Worm (Caenorhabditis elegans): ENCODE data around the gene T26A5.8.

Gene T26A5.8

ce11 chrIII:6462610-6463009 lies at the start of gene T26A5.8:
TSS of gene T26A5.8 (minus strand) at chrIII:6462856.
- no peak for TF ChIP-seq ceh-48 (tag; optimal IDR thresholded peaks at IDR 0.05)
- TF ChIP-seq hlh-30 (tag; optimal IDR thresholded peaks at IDR 0.05; ENCODE audit: insufficient read depth): no peak
- TF ChIP-seq lim-6 (tag; optimal IDR thresholded peaks at IDR 0.05): no peak
- TF ChIP-seq zip-5 (tag; optimal IDR thresholded peaks at IDR 0.05): no peak
- no peak for TF ChIP-seq T23F11.4 (GFP tag; optimal IDR thresholded peaks at IDR 0.05)
- TF ChIP-seq madf-2 (tag; optimal IDR thresholded peaks at IDR 0.05): no peak
- TF ChIP-seq ztf-16 (tag; optimal IDR thresholded peaks at IDR 0.05): no peak
- no peak for TF ChIP-seq pax-1 (tag; optimal IDR thresholded peaks at IDR 0.05)
- TF ChIP-seq ceh-9 (tag; optimal IDR thresholded peaks at IDR 0.05): no peak
- TF ChIP-seq mec-3 (tag; optimal IDR thresholded peaks at IDR 0.05; ENCODE audit: borderline replicate concordance): no peak
- TF ChIP-seq F13H6.1 (tag; optimal IDR thresholded peaks at IDR 0.05): no peak
- TF ChIP-seq Y22D7AL.16 (tag; optimal IDR thresholded peaks at IDR 0.05): no peak
- no peak for TF ChIP-seq sdc-2 (tag; optimal IDR thresholded peaks at IDR 0.05)
- no peak for TF ChIP-seq elt-2 (tag; optimal IDR thresholded peaks at IDR 0.05)
- no peak for TF ChIP-seq fkh-6 (tag; optimal IDR thresholded peaks at IDR 0.05)
- TF ChIP-seq pqm-1 (tag; optimal IDR thresholded peaks at IDR 0.05): no peak
- TF ChIP-seq hlh-8 (tag; optimal IDR thresholded peaks at IDR 0.05): no peak
- TF ChIP-seq hlh-6 (tag; optimal IDR thresholded peaks at IDR 0.05): no peak
- TF ChIP-seq npax-4 (tag; optimal IDR thresholded peaks at IDR 0.05): no peak
- TF ChIP-seq sox-2 (GFP tag; IDR thresholded peaks at IDR 0.05): no peak

- TF ChIP-seq elt-2 (tag; optimal IDR thresholded peaks at IDR 0.05) (peak; percentile 63), npax-4 (tag; optimal IDR thresholded peaks at IDR 0.05) (no peak)
Observed at ce11 chrIII:6509301-6509700, 46.6 kb upstream of the T26A5.8 start.

- no peak for TF ChIP-seq ceh-19 (GFP tag; optimal IDR thresholded peaks at IDR 0.05)
- no peak for TF ChIP-seq dmd-4 (tag; optimal IDR thresholded peaks at IDR 0.05; ENCODE audit: borderline replicate concordance)
- no peak for TF ChIP-seq ceh-22 (tag; optimal IDR thresholded peaks at IDR 0.05)
- TF ChIP-seq ztf-16 (tag; optimal IDR thresholded peaks at IDR 0.05): no peak
- no peak for TF ChIP-seq ceh-45 (GFP tag; IDR thresholded peaks at IDR 0.05)
- no peak for TF ChIP-seq elt-2 (tag; optimal IDR thresholded peaks at IDR 0.05)
- no peak for TF ChIP-seq pha-4 (tag; optimal IDR thresholded peaks at IDR 0.05)
- no peak for TF ChIP-seq pros-1 (tag; optimal IDR thresholded peaks at IDR 0.05)
- TF ChIP-seq madf-2 (tag; optimal IDR thresholded peaks at IDR 0.05): no peak
- TF ChIP-seq pat-9 (tag; optimal IDR thresholded peaks at IDR 0.05): no peak
- no peak for TF ChIP-seq ceh-9 (tag; optimal IDR thresholded peaks at IDR 0.05)
- no peak for TF ChIP-seq dve-1 (tag; optimal IDR thresholded peaks at IDR 0.05)
- no peak for TF ChIP-seq tbx-7 (tag; optimal IDR thresholded peaks at IDR 0.05)
- TF ChIP-seq fax-1 (tag; optimal IDR thresholded peaks at IDR 0.05): no peak
- TF ChIP-seq ref-2 (tag; optimal IDR thresholded peaks at IDR 0.05): no peak
- no peak for TF ChIP-seq ceh-18 (tag; optimal IDR thresholded peaks at IDR 0.05)
Observed at ce11 chrIII:6508327-6508726, 45.7 kb upstream of the T26A5.8 start.

ce11 chrIII:6507832-6508231 lies 45.2 kb upstream of the T26A5.8 start, which contains the start of gene F23F12.12:
TSS of gene F23F12.12 (plus strand) at chrIII:6508132.
- no peak for TF ChIP-seq ets-4 (tag; optimal IDR thresholded peaks at IDR 0.05)
- no peak for TF ChIP-seq lim-6 (tag; optimal IDR thresholded peaks at IDR 0.05)
- no peak for TF ChIP-seq ceh-22 (tag; optimal IDR thresholded peaks at IDR 0.05)
- no peak for TF ChIP-seq nhr-232 (tag; optimal IDR thresholded peaks at IDR 0.05)
- TF ChIP-seq pha-2 (tag; optimal IDR thresholded peaks at IDR 0.05): no peak
- TF ChIP-seq pat-9 (tag; optimal IDR thresholded peaks at IDR 0.05): no peak
- TF ChIP-seq ceh-31 (tag; optimal IDR thresholded peaks at IDR 0.05): no peak

ce11 chrIII:6500032-6500564 lies 37.4 kb upstream of the T26A5.8 start, which contains the start of gene F23F12.3:
TSS of gene F23F12.3 (plus strand) at chrIII:6500514.
- TF ChIP-seq K09A11.1 (tag; optimal IDR thresholded peaks at IDR 0.05; ENCODE audit: insufficient read depth) (no peak), nfya-1 (tag; optimal IDR thresholded peaks at IDR 0.05) (peak; percentile 43), pha-4 (tag; optimal IDR thresholded peaks at IDR 0.05) (no peak), fkh-10 (GFP tag; optimal IDR thresholded peaks at IDR 0.05) (no peak), sox-4 (tag; optimal IDR thresholded peaks at IDR 0.05) (no peak), syd-9 (tag; optimal IDR thresholded peaks at IDR 0.05) (no peak), ceh-31 (tag; optimal IDR thresholded peaks at IDR 0.05) (no peak)
